Fruit fly (Drosophila melanogaster) whole organism, embryonic: Measurements from ENCODE around the gene Rabex-5.
A peak's percentile ranks its signal among the peaks of the same experiment; 100 is the strongest.

Source experiments
- ATbp ChIP-seq: fragments of 200-800 bp; sonication (Bioruptor generic); optimal IDR thresholded peaks from 2 replicates; lab custom pipeline; 2017; ENCODE audit warnings: missing biosample characterization, mild to moderate bottlenecking, missing genetic modification characterization, missing genetic modification reagents
- Ada2b ChIP-seq: fragments of 200-800 bp; sonication (Bioruptor generic); IDR thresholded peaks from 2 replicates; pipeline ENCODE4 v1.3.6; 2022; ENCODE audit warnings: missing biosample characterization, missing genetic modification characterization
- Atf-2 ChIP-seq: fragments of 200-800 bp; sonication (Bioruptor generic); optimal IDR thresholded peaks from 2 replicates; lab custom pipeline; 2016; ENCODE audit warnings: missing biosample characterization, missing genetic modification characterization
- Bdp1 ChIP-seq: fragments of 200-800 bp; sonication (Bioruptor generic); optimal IDR thresholded peaks from 3 replicates; lab custom pipeline; 2016; ENCODE audit warnings: missing biosample characterization, missing genetic modification characterization
- BtbVII ChIP-seq: fragments of 200-800 bp; sonication (Bioruptor generic); optimal IDR thresholded peaks from 3 replicates; lab custom pipeline; 2017; ENCODE audit warnings: missing biosample characterization, mild to moderate bottlenecking, missing genetic modification characterization
- CG12744 ChIP-seq: fragments of 200-800 bp; sonication (Bioruptor generic); optimal IDR thresholded peaks from 2 replicates; lab custom pipeline; 2016; ENCODE audit warnings: missing biosample characterization, missing genetic modification characterization
- CG13123 ChIP-seq: fragments of 200-800 bp; sonication (Bioruptor generic); optimal IDR thresholded peaks from 2 replicates; lab custom pipeline; 2016; ENCODE audit warnings: missing biosample characterization, missing genetic modification characterization
- CG13894 ChIP-seq: fragments of 200-800 bp; sonication (Bioruptor generic); optimal IDR thresholded peaks from 3 replicates; lab custom pipeline; 2018; ENCODE audit warnings: missing biosample characterization, mild to moderate bottlenecking, missing genetic modification characterization, moderate library complexity
- CG14710 ChIP-seq: fragments of 200-800 bp; sonication (Bioruptor generic); optimal IDR thresholded peaks from 3 replicates; lab custom pipeline; 2019; ENCODE audit warnings: missing biosample characterization, mild to moderate bottlenecking, missing genetic modification characterization, moderate library complexity
- CG17829 ChIP-seq: fragments of 200-800 bp; optimal IDR thresholded peaks from 2 replicates; lab custom pipeline; 2019; ENCODE audit warnings: missing biosample characterization, mild to moderate bottlenecking, missing genetic modification characterization, moderate library complexity
- CG1832 ChIP-seq: fragments of 200-800 bp; sonication (Bioruptor generic); optimal IDR thresholded peaks from 2 replicates; lab custom pipeline; 2017; ENCODE audit warnings: missing biosample characterization, mild to moderate bottlenecking, missing genetic modification characterization, inconsistent platforms
- CG18476 ChIP-seq: fragments of 200-800 bp; sonication (Bioruptor generic); optimal IDR thresholded peaks from 2 replicates; lab custom pipeline; 2016; ENCODE audit warnings: missing biosample characterization, mild to moderate bottlenecking, missing genetic modification characterization
- CG31224 ChIP-seq: fragments of 200-800 bp; sonication (Bioruptor generic); IDR thresholded peaks from 2 replicates; pipeline ENCODE4 v1.3.6; 2022; ENCODE audit warnings: missing biosample characterization, missing genetic modification characterization
- CG32772 ChIP-seq: fragments of 200-800 bp; sonication (Bioruptor generic); IDR thresholded peaks from 2 replicates; pipeline ENCODE4 v1.3.6; 2022; ENCODE audit warnings: missing biosample characterization, missing genetic modification characterization
- CG3281 ChIP-seq: fragments of 200-800 bp; sonication (Bioruptor generic); optimal IDR thresholded peaks from 3 replicates; lab custom pipeline; 2017; ENCODE audit warnings: missing biosample characterization, mild to moderate bottlenecking, missing genetic modification characterization
- CG33213 ChIP-seq: fragments of 200-800 bp; sonication (Bioruptor generic); optimal IDR thresholded peaks from 3 replicates; lab custom pipeline; 2016; ENCODE audit warnings: missing biosample characterization, missing genetic modification characterization
- CG3407 ChIP-seq: fragments of 200-800 bp; sonication (Bioruptor generic); optimal IDR thresholded peaks from 2 replicates; lab custom pipeline; 2018; ENCODE audit warnings: missing biosample characterization, mild to moderate bottlenecking, missing genetic modification characterization
- CG4282 ChIP-seq: fragments of 200-800 bp; sonication (Bioruptor generic); optimal IDR thresholded peaks from 2 replicates; lab custom pipeline; 2016; ENCODE audit warnings: missing biosample characterization, missing genetic modification characterization
- CG4707 ChIP-seq: fragments of 200-800 bp; sonication (Bioruptor generic); optimal IDR thresholded peaks from 2 replicates; lab custom pipeline; 2018; ENCODE audit warnings: missing biosample characterization, mild to moderate bottlenecking, missing genetic modification characterization, moderate library complexity
- CG7271 ChIP-seq: fragments of 200-800 bp; sonication (Bioruptor generic); optimal IDR thresholded peaks from 2 replicates; lab custom pipeline; 2018; ENCODE audit warnings: missing biosample characterization, mild to moderate bottlenecking, missing genetic modification characterization, moderate library complexity
- CG7963 ChIP-seq: fragments of 200-800 bp; sonication (Bioruptor generic); IDR thresholded peaks from 3 replicates; pipeline ENCODE4 v1.3.6; 2022; ENCODE audit warnings: missing biosample characterization, missing genetic modification characterization; ENCODE audit not compliant: partially characterized antibody
- CG9817 ChIP-seq: fragments of 200-800 bp; sonication (Bioruptor generic); optimal IDR thresholded peaks from 2 replicates; lab custom pipeline; 2018; ENCODE audit warnings: missing biosample characterization, mild to moderate bottlenecking, missing genetic modification characterization, moderate library complexity
- CTCF ChIP-seq: fragments of 200-800 bp; sonication (Bioruptor generic); optimal IDR thresholded peaks from 2 replicates; lab custom pipeline; 2017; ENCODE audit warnings: missing biosample characterization, mild to moderate bottlenecking, missing genetic modification characterization, moderate library complexity
- Chrac-16 ChIP-seq: fragments of 200-800 bp; sonication (Bioruptor generic); optimal IDR thresholded peaks from 3 replicates; lab custom pipeline; 2016; ENCODE audit warnings: missing biosample characterization, missing genetic modification characterization
- E2f1 ChIP-seq: fragments of 200-800 bp; sonication (Bioruptor generic); IDR thresholded peaks from 2 replicates; pipeline ENCODE4 v1.3.6; 2022; ENCODE audit warnings: missing biosample characterization, missing genetic modification characterization
- Elba2 ChIP-seq: fragments of 200-800 bp; sonication (Bioruptor generic); optimal IDR thresholded peaks from 3 replicates; lab custom pipeline; 2016; ENCODE audit warnings: missing biosample characterization, missing genetic modification characterization
- HLH4C ChIP-seq: fragments of 200-800 bp; sonication (Bioruptor generic); IDR thresholded peaks from 3 replicates; pipeline ENCODE4 v1.3.6; 2022; ENCODE audit warnings: missing biosample characterization, missing genetic modification characterization; ENCODE audit not compliant: partially characterized antibody
- Hr51 ChIP-seq, 2 experiments: fragments of 200-800 bp; sonication (Bioruptor generic); optimal IDR thresholded peaks; 2 replicates in 1 of 2; 3 replicates in 1 of 2; lab custom pipeline; 2016 to 2018; ENCODE audit warnings: missing biosample characterization in 2 of 2, missing genetic modification characterization in 2 of 2, mild to moderate bottlenecking in 1 of 2, moderate library complexity in 1 of 2
- Lhr ChIP-seq: fragments of 200-800 bp; sonication (Bioruptor generic); optimal IDR thresholded peaks from 3 replicates; lab custom pipeline; 2017; ENCODE audit warnings: mild to moderate bottlenecking, missing biosample characterization, missing genetic modification reagents, missing genetic modification characterization
- MESR4 ChIP-seq: fragments of 200-800 bp; sonication (Bioruptor generic); optimal IDR thresholded peaks from 2 replicates; lab custom pipeline; 2018; ENCODE audit warnings: missing biosample characterization, mild to moderate bottlenecking, missing genetic modification characterization, moderate library complexity
- Nf-YC ChIP-seq: fragments of 200-800 bp; optimal IDR thresholded peaks from 3 replicates; lab custom pipeline; 2019; ENCODE audit warnings: missing biosample characterization, mild to moderate bottlenecking, missing genetic modification characterization, moderate library complexity
- Opbp ChIP-seq: fragments of 200-800 bp; sonication (Bioruptor generic); IDR thresholded peaks from 3 replicates; pipeline ENCODE4 v1.3.6; 2022; ENCODE audit warnings: missing biosample characterization, missing genetic modification characterization; ENCODE audit not compliant: partially characterized antibody
- Optix ChIP-seq: fragments of 200-800 bp; sonication (Bioruptor generic); IDR thresholded peaks from 3 replicates; pipeline ENCODE4 v1.3.6; 2022; ENCODE audit warnings: missing biosample characterization, missing genetic modification characterization
- Pdp1 ChIP-seq, 2 experiments: fragments of 200-800 bp; sonication (Bioruptor generic); optimal IDR thresholded peaks; 3 replicates each; lab custom pipeline; 2016; ENCODE audit warnings: missing biosample characterization in 2 of 2, missing genetic modification characterization in 2 of 2, mild to moderate bottlenecking in 1 of 2, moderate library complexity in 1 of 2
- Rx ChIP-seq: fragments of 200-800 bp; sonication (Bioruptor generic); IDR thresholded peaks from 2 replicates; pipeline ENCODE4 v1.3.6; 2022; ENCODE audit warnings: missing biosample characterization, missing genetic modification characterization
- TFAM ChIP-seq: fragments of 200-800 bp; sonication (Bioruptor generic); optimal IDR thresholded peaks from 2 replicates; lab custom pipeline; 2017; ENCODE audit warnings: missing biosample characterization, missing genetic modification characterization, inconsistent platforms
- Usf ChIP-seq: fragments of 200-800 bp; sonication (Bioruptor generic); optimal IDR thresholded peaks from 2 replicates; lab custom pipeline; 2017; ENCODE audit warnings: missing genotype, missing biosample characterization, missing genetic modification characterization
- ase ChIP-seq: fragments of 200-800 bp; sonication (Bioruptor generic); IDR thresholded peaks from 3 replicates; pipeline ENCODE4 v1.3.6; 2022; ENCODE audit warnings: missing biosample characterization, missing genetic modification characterization
- crp ChIP-seq, 2 experiments: fragments of 200-800 bp; sonication (Bioruptor generic); optimal IDR thresholded peaks; 2 replicates in 1 of 2; 3 replicates in 1 of 2; lab custom pipeline; 2017; ENCODE audit warnings: missing biosample characterization in 2 of 2, missing genetic modification characterization in 2 of 2, mild to moderate bottlenecking in 1 of 2, moderate library complexity in 1 of 2
- emc ChIP-seq: fragments of 200-800 bp; sonication (Bioruptor generic); optimal IDR thresholded peaks from 2 replicates; lab custom pipeline; 2016; ENCODE audit warnings: missing biosample characterization, missing genetic modification characterization
- fd64A ChIP-seq: fragments of 200-800 bp; sonication (Bioruptor generic); optimal IDR thresholded peaks from 3 replicates; lab custom pipeline; 2018; ENCODE audit warnings: missing biosample characterization, mild to moderate bottlenecking, missing genetic modification characterization
- gcm2 ChIP-seq: fragments of 200-800 bp; sonication (Bioruptor generic); optimal IDR thresholded peaks from 2 replicates; lab custom pipeline; 2016; ENCODE audit warnings: missing biosample characterization, missing genetic modification characterization
- kah ChIP-seq: fragments of 200-800 bp; sonication (Bioruptor generic); optimal IDR thresholded peaks from 2 replicates; lab custom pipeline; 2018; ENCODE audit warnings: missing biosample characterization, mild to moderate bottlenecking, missing genetic modification characterization
- nau ChIP-seq: fragments of 200-800 bp; sonication (Bioruptor generic); optimal IDR thresholded peaks from 3 replicates; lab custom pipeline; 2017; ENCODE audit warnings: missing biosample characterization, mild to moderate bottlenecking, missing genetic modification characterization, missing genetic modification reagents
- onecut ChIP-seq: fragments of 200-800 bp; sonication (Bioruptor generic); IDR thresholded peaks from 2 replicates; pipeline ENCODE4 v1.3.6; 2022; ENCODE audit warnings: missing biosample characterization, missing genetic modification characterization
- p53 ChIP-seq: fragments of 200-800 bp; sonication (Bioruptor generic); optimal IDR thresholded peaks from 2 replicates; lab custom pipeline; 2016; ENCODE audit warnings: missing biosample characterization, missing genetic modification characterization
- seq ChIP-seq: fragments of 200-800 bp; sonication (Bioruptor generic); IDR thresholded peaks from 2 replicates; pipeline ENCODE4 v1.3.6; 2022; ENCODE audit warnings: missing biosample characterization, missing genetic modification characterization
- sim ChIP-seq: fragments of 200-800 bp; sonication (Bioruptor generic); IDR thresholded peaks from 2 replicates; pipeline ENCODE4 v1.3.6; 2022; ENCODE audit warnings: missing biosample characterization, missing genetic modification characterization
- ssp ChIP-seq: fragments of 200-800 bp; sonication (Bioruptor generic); IDR thresholded peaks from 2 replicates; pipeline ENCODE4 v1.3.6; 2022; ENCODE audit warnings: missing biosample characterization, missing genetic modification characterization
- tio ChIP-seq: fragments of 200-800 bp; sonication (Bioruptor generic); optimal IDR thresholded peaks from 2 replicates; lab custom pipeline; 2017; ENCODE audit warnings: missing biosample characterization, missing genetic modification characterization, inconsistent platforms
- yki ChIP-seq: fragments of >200 bp; optimal IDR thresholded peaks from 3 replicates; lab custom pipeline; 2018

Gene Rabex-5

dm6 chr3L:1342133-1342580 is 46.4 kb downstream of the Rabex-5 start, which contains the start of gene indra (continued):
- TF ChIP-seq CG32772 (GFP tag; lab: Robert Waterston, UW) = peak; percentile 51; the same call in 1 of the 2 replicates
- TF ChIP-seq kah (GFP tag; lab: Kevin White, UChicago) = no peak
- TF ChIP-seq Hr51 (GFP tag; optimal IDR thresholded peaks at IDR 0.05; lab: Kevin White, UChicago) = peak in 1 of 2 experiments; percentile 49
- TF ChIP-seq Pdp1 (GFP tag; optimal IDR thresholded peaks at IDR 0.05; lab: Kevin White, UChicago) = peak; percentile 52 to 100
- TF ChIP-seq CG31224 (GFP tag; lab: Robert Waterston, UW) = no peak
- peak; percentile 8 for TF ChIP-seq Usf
- TF ChIP-seq Atf-2 = peak; percentile 13
- TF ChIP-seq Elba2 (GFP tag; lab: Kevin White, UChicago) = peak; percentile 58
- no peak for TF ChIP-seq ATbp (GFP tag; lab: Kevin White, UChicago)
- no peak for TF ChIP-seq TFAM (GFP tag; lab: Kevin White, UChicago)
- no peak for TF ChIP-seq crp (GFP tag; optimal IDR thresholded peaks at IDR 0.05; lab: Kevin White, UChicago)
- peak; percentile 71; the same call in 2 of the 3 replicates for TF ChIP-seq Opbp (GFP tag; lab: Robert Waterston, UW)
- peak; percentile 43 for TF ChIP-seq CG18476 (GFP tag; lab: Kevin White, UChicago)
- TF ChIP-seq CG1832 = no peak
- no peak for TF ChIP-seq nau
- TF ChIP-seq CG7963 (GFP tag; lab: Robert Waterston, UW) = peak; percentile 27; the same call in 1 of the 3 replicates
- TF ChIP-seq MESR4 (GFP tag; lab: Kevin White, UChicago) = peak; percentile 31
- TF ChIP-seq CG33213 = peak; percentile 54
- TF ChIP-seq ssp (GFP tag; lab: Robert Waterston, UW) = no peak
- no peak for TF ChIP-seq ase (GFP tag; lab: Robert Waterston, UW)
- no peak for TF ChIP-seq tio (GFP tag; lab: Kevin White, UChicago)
- TF ChIP-seq p53 = no peak
- TF ChIP-seq HLH4C (GFP tag; lab: Robert Waterston, UW) = peak; percentile 46; the same call in 2 of the 3 replicates
- TF ChIP-seq CG7271 (tag; lab: Kevin White, UChicago) = peak; percentile 24
- TF ChIP-seq yki (lab: Kevin White, UChicago) = no peak
- peak; percentile 20 for TF ChIP-seq Bdp1 (GFP tag; lab: Kevin White, UChicago)
- TF ChIP-seq CG12744 (GFP tag; lab: Kevin White, UChicago) = peak; percentile 25
- no peak for TF ChIP-seq CTCF (GFP tag; lab: Kevin White, UChicago)
- no peak for TF ChIP-seq CG13894 (tag; lab: Kevin White, UChicago)
- TF ChIP-seq CG17829 = peak; percentile 46
- TF ChIP-seq Optix (GFP tag; lab: Robert Waterston, UW) = no peak
- no peak for TF ChIP-seq CG3407
- no peak for TF ChIP-seq seq (GFP tag; lab: Robert Waterston, UW)
- TF ChIP-seq Nf-YC (tag; lab: Kevin White, UChicago) = no peak
- TF ChIP-seq Rx (GFP tag; lab: Robert Waterston, UW) = 0 out of 2 replicates have a peak, but pooled peaks have one; percentile 24
- peak; percentile 21 for TF ChIP-seq CG3281 (GFP tag; lab: Kevin White, UChicago)
- TF ChIP-seq emc (GFP tag; lab: Kevin White, UChicago) = no peak
- no peak for TF ChIP-seq onecut (GFP tag; lab: Robert Waterston, UW)
- peak; percentile 60 for TF ChIP-seq Chrac-16 (GFP tag; lab: Kevin White, UChicago)
- no peak for TF ChIP-seq CG4707 (GFP tag; lab: Kevin White, UChicago)
- TF ChIP-seq Ada2b (GFP tag; lab: Robert Waterston, UW) = 0 out of 2 replicates have a peak, but pooled peaks have one; percentile 40
- TF ChIP-seq gcm2 (GFP tag; lab: Kevin White, UChicago) = no peak
- TF ChIP-seq CG4282 (GFP tag; lab: Kevin White, UChicago) = no peak
- TF ChIP-seq CG14710 = peak; percentile 69
- TF ChIP-seq E2f1 (GFP tag; lab: Robert Waterston, UW) = no peak
- TF ChIP-seq sim (GFP tag; lab: Robert Waterston, UW) = no peak
- peak; percentile 59 for TF ChIP-seq CG9817 (tag; lab: Kevin White, UChicago)
- TF ChIP-seq Lhr (GFP tag; lab: Kevin White, UChicago) = peak; percentile 33
- TF ChIP-seq CG13123 (GFP tag; lab: Kevin White, UChicago) = peak; percentile 27
- TF ChIP-seq BtbVII = no peak
- no peak for TF ChIP-seq fd64A (GFP tag; lab: Kevin White, UChicago)
